Worm (Caenorhabditis elegans) whole organism, young adult: ENCODE measurements around the gene klp-3.

ENCODE experiments used
- F55B11.4 ChIP-seq: sonication (generic microtip); optimal IDR thresholded peaks from 2 replicates; lab custom pipeline; 2016; ENCODE audit warnings: missing compliant biosample characterization, missing genetic modification characterization, borderline replicate concordance; ENCODE audit not compliant: insufficient read depth
- bed-1 ChIP-seq: fragments of 200-800 bp; sonication (Bioruptor generic); IDR thresholded peaks from 2 replicates; pipeline ENCODE4 v1.3.6; 2022; ENCODE audit warnings: missing genetic modification reagents, missing genetic modification characterization, missing compliant biosample characterization
- ccch-3 ChIP-seq: fragments of 200-800 bp; sonication (Bioruptor generic); optimal IDR thresholded peaks from 2 replicates; lab custom pipeline; 2018; ENCODE audit warnings: mild to moderate bottlenecking, missing genetic modification characterization, missing compliant biosample characterization
- cebp-1 ChIP-seq, 2 experiments: fragments of 200-800 bp in 1 of 2; sonication (Bioruptor generic) in 1 of 2; sonication (generic microtip) in 1 of 2; IDR thresholded peaks in 1 of 2; optimal IDR thresholded peaks in 1 of 2; 2 replicates each; pipeline versions ENCODE4 v1.3.6 to Lab custom; 2017 to 2022; ENCODE audit warnings: missing compliant biosample characterization in 2 of 2, missing genetic modification characterization in 2 of 2, mild to moderate bottlenecking in 1 of 2, missing genetic modification reagents in 1 of 2, moderate library complexity in 1 of 2
- dpff-1 ChIP-seq: sonication (generic microtip); optimal IDR thresholded peaks from 2 replicates; lab custom pipeline; 2017; ENCODE audit warnings: mild to moderate bottlenecking, missing genetic modification characterization, missing compliant biosample characterization
- ets-4 ChIP-seq: fragments of 200-800 bp; sonication (Bioruptor generic); optimal IDR thresholded peaks from 2 replicates; lab custom pipeline; 2018; ENCODE audit warnings: mild to moderate bottlenecking, missing genetic modification characterization, missing compliant biosample characterization
- pha-4 ChIP-seq: fragments of 150-350 bp; sonication (generic microtip); optimal IDR thresholded peaks from 2 replicates; lab custom pipeline; 2014; ENCODE audit warnings: missing biosample characterization, missing genetic modification reagents, missing genetic modification characterization
- snpc-4 ChIP-seq, 5 experiments: fragments of 150-350 bp in 1 of 5; sonication (generic microtip) in 4 of 5; optimal IDR thresholded peaks; 2 replicates each; lab custom pipeline; 2014 to 2018; ENCODE audit warnings: missing genetic modification characterization in 5 of 5, missing biosample characterization in 3 of 5, antibody characterized with exemption in 2 of 5, mild to moderate bottlenecking in 2 of 5, missing compliant biosample characterization in 2 of 5, missing genotype in 2 of 5, moderate library complexity in 2 of 5, missing genetic modification reagents in 1 of 5
- sptf-2 ChIP-seq: fragments of 200-800 bp; sonication (Bioruptor generic); optimal IDR thresholded peaks from 2 replicates; lab custom pipeline; 2018; ENCODE audit warnings: mild to moderate bottlenecking, missing genetic modification characterization, missing compliant biosample characterization
- tbx-9 ChIP-seq: sonication (generic microtip); optimal IDR thresholded peaks from 2 replicates; lab custom pipeline; 2016; ENCODE audit warnings: borderline replicate concordance, missing genetic modification characterization, inconsistent platforms, missing compliant biosample characterization
- unc-62 ChIP-seq: fragments of 150-350 bp; optimal IDR thresholded peaks from 2 replicates; lab custom pipeline; 2014; ENCODE audit warnings: missing biosample characterization, missing genetic modification reagents, missing genetic modification characterization
- zim-3 ChIP-seq: sonication (generic microtip); optimal IDR thresholded peaks from 2 replicates; lab custom pipeline; 2017; ENCODE audit warnings: mild to moderate bottlenecking, missing genetic modification characterization, moderate library complexity, missing compliant biosample characterization

ce11 chrII:7827883-7828282 is 14.3 kb upstream of the klp-3 start:
- TF ChIP-seq zim-3 (tag; lab: Kevin White, UChicago), result no peak
- TF ChIP-seq sptf-2, result no peak
- TF ChIP-seq cebp-1 (GFP tag; IDR thresholded peaks at IDR 0.05; lab: Robert Waterston, UW), result no peak
- no peak for TF ChIP-seq cebp-1 (tag; optimal IDR thresholded peaks at IDR 0.05; lab: Kevin White, UChicago)
- no peak for TF ChIP-seq F55B11.4
- no peak for TF ChIP-seq bed-1 (GFP tag; lab: Robert Waterston, UW)
- no peak for TF ChIP-seq ccch-3
- no peak for TF ChIP-seq pha-4 (tag; lab: Kevin White, UChicago)
- no peak for TF ChIP-seq ets-4
- no peak for TF ChIP-seq unc-62 (GFP tag; lab: Kevin White, UChicago)
- TF ChIP-seq tbx-9 (tag; lab: Kevin White, UChicago), result no peak
- TF ChIP-seq dpff-1 (tag; lab: Kevin White, UChicago), result no peak
- TF ChIP-seq snpc-4 (GFP tag; optimal IDR thresholded peaks at IDR 0.05; lab: Kevin White, UChicago), result no peak
- TF ChIP-seq snpc-4 (tag; optimal IDR thresholded peaks at IDR 0.05; lab: Kevin White, UChicago), result no peak
